Worm (Caenorhabditis elegans) whole organism, late embryonic: ENCODE results near the gene C46C2.3.

Experiments
- ama-1 ChIP-seq: fragments of 150-350 bp; optimal IDR thresholded peaks from 2 replicates; lab custom pipeline; 2014
- ceh-6 ChIP-seq: fragments of 200-800 bp; sonication (Bioruptor generic); optimal IDR thresholded peaks from 2 replicates; lab custom pipeline; 2018; ENCODE audit warnings: mild to moderate bottlenecking, missing genetic modification characterization, missing compliant biosample characterization
- ets-4 ChIP-seq: sonication (generic microtip); optimal IDR thresholded peaks from 2 replicates; lab custom pipeline; 2016; ENCODE audit warnings: missing genetic modification characterization, missing compliant biosample characterization
- fkh-10 ChIP-seq: fragments of 150-350 bp; optimal IDR thresholded peaks from 2 replicates; lab custom pipeline; 2014; ENCODE audit warnings: missing biosample characterization, missing genetic modification reagents, missing genetic modification characterization
- nhr-11 ChIP-seq: fragments of 150-350 bp; optimal IDR thresholded peaks from 2 replicates; lab custom pipeline; 2014; ENCODE audit warnings: missing biosample characterization, missing genetic modification characterization
- nhr-232 ChIP-seq: sonication (generic microtip); optimal IDR thresholded peaks from 2 replicates; lab custom pipeline; 2016; ENCODE audit warnings: missing genetic modification characterization, missing compliant biosample characterization
- pha-4 ChIP-seq: fragments of 150-350 bp; optimal IDR thresholded peaks from 2 replicates; lab custom pipeline; 2018; ENCODE audit warnings: missing biosample characterization, missing genetic modification reagents, missing genetic modification characterization
- rnt-1 ChIP-seq: sonication (generic microtip); optimal IDR thresholded peaks from 2 replicates; lab custom pipeline; 2016; ENCODE audit warnings: missing genetic modification characterization, missing compliant biosample characterization
- unc-86 ChIP-seq: sonication (generic microtip); optimal IDR thresholded peaks from 2 replicates; lab custom pipeline; 2016; ENCODE audit warnings: missing genetic modification characterization, missing compliant biosample characterization
- ztf-16 ChIP-seq: sonication (generic microtip); optimal IDR thresholded peaks from 2 replicates; lab custom pipeline; 2017; ENCODE audit warnings: missing genetic modification characterization, missing compliant biosample characterization

- TF ChIP-seq unc-86 (tag; lab: Kevin White, UChicago) (no peak), nhr-11 (tag; lab: Kevin White, UChicago) (no peak), ama-1 (lab: Kevin White, UChicago) (no peak), ztf-16 (tag; lab: Kevin White, UChicago) (no peak), pha-4 (no peak), ets-4 (tag; lab: Kevin White, UChicago) (no peak), fkh-10 (GFP tag; lab: Kevin White, UChicago) (no peak), ceh-6 (GFP tag; lab: Kevin White, UChicago) (no peak), rnt-1 (tag; lab: Kevin White, UChicago) (no peak), nhr-232 (tag; lab: Kevin White, UChicago) (no peak)
These were observed 36.8 kb downstream of the C46C2.3 start, which contains the start of gene col-120 for ce11 chrIV:9261687-9262086.
